Worm (Caenorhabditis elegans): ENCODE measurements around the gene F59B10.3.

DNA sequence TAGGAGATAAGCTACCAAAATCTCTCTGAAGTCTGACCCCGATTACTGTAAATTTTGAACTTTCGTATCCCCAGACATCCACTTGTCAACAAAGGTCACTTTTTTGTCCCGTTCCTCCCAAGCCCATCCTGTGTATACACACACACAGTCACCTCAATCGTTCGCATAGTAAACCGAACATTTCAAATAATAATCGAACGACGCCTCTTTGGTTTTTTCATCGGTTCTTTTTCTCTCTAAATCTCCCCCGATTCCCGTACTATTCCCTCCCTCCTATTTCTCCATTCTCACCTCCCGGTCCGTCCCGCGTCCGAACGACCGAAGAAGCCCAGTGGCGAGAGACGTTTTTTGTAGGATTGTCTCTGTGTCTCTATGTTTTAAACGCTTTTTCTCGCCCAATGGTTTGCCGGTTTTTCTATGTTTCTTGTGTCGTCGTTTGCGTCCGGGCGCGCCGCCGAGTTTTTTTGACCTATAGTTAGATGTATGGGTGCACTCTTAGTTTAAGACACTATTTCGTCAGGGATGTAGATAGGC lies 18.9 kb downstream of the F59B10.3 start:
- TF ChIP-seq fos-1 (tag; optimal IDR thresholded peaks at IDR 0.05) (no peak), lin-39 (tag; optimal IDR thresholded peaks at IDR 0.05) (no peak), dmd-4 (tag; optimal IDR thresholded peaks at IDR 0.05) (no peak), ceh-82 (tag; optimal IDR thresholded peaks at IDR 0.05) (no peak), nhr-77 (tag; optimal IDR thresholded peaks at IDR 0.05) (no peak), nhr-237 (tag; optimal IDR thresholded peaks at IDR 0.05) (no peak)

All from whole organism, L2 larva.